Worm (Caenorhabditis elegans) whole organism, L3 larva: ENCODE data around the gene F35F11.2.

ENCODE experiments used
- ZK546.5 ChIP-seq: sonication (generic microtip); optimal IDR thresholded peaks from 2 replicates; lab custom pipeline; 2017; ENCODE audit warnings: missing biosample characterization, missing genetic modification characterization
- ama-1 ChIP-seq: fragments of 150-350 bp; optimal IDR thresholded peaks from 2 replicates; lab custom pipeline; 2018
- ceh-16 ChIP-seq: sonication (generic microtip); optimal IDR thresholded peaks from 2 replicates; lab custom pipeline; 2017; ENCODE audit warnings: missing biosample characterization, missing genetic modification characterization
- ceh-28 ChIP-seq: fragments of 150-350 bp; optimal IDR thresholded peaks from 2 replicates; lab custom pipeline; 2014; ENCODE audit warnings: missing biosample characterization, missing genetic modification reagents, missing genetic modification characterization
- ceh-9 ChIP-seq: sonication (generic microtip); optimal IDR thresholded peaks from 2 replicates; lab custom pipeline; 2018; ENCODE audit warnings: missing biosample characterization, missing genetic modification characterization
- egl-5 ChIP-seq: fragments of 150-350 bp; optimal IDR thresholded peaks from 2 replicates; lab custom pipeline; 2017; ENCODE audit warnings: missing biosample characterization, missing genetic modification reagents, missing genetic modification characterization, inconsistent platforms
- elt-1 ChIP-seq: fragments of 150-350 bp; optimal IDR thresholded peaks from 2 replicates; lab custom pipeline; 2014; ENCODE audit warnings: missing biosample characterization, missing genetic modification characterization
- elt-2 ChIP-seq: sonication (generic microtip); optimal IDR thresholded peaks from 2 replicates; lab custom pipeline; 2016; ENCODE audit warnings: missing genetic modification reagents, mild to moderate bottlenecking, missing genetic modification characterization, missing compliant biosample characterization
- elt-3 ChIP-seq, 3 experiments: fragments of 150-350 bp in 1 of 3; sonication (generic microtip) in 2 of 3; optimal IDR thresholded peaks; 2 replicates in 2 of 3; 4 replicates in 1 of 3; lab custom pipeline; 2014 to 2017; ENCODE audit warnings: missing biosample characterization in 3 of 3, missing genetic modification characterization in 3 of 3
- fkh-10 ChIP-seq: sonication (generic microtip); optimal IDR thresholded peaks from 2 replicates; lab custom pipeline; 2017; ENCODE audit warnings: missing biosample characterization, missing genetic modification reagents, missing genetic modification characterization
- fos-1 ChIP-seq: fragments of 150-350 bp; optimal IDR thresholded peaks from 2 replicates; lab custom pipeline; 2014; ENCODE audit warnings: missing biosample characterization, missing genetic modification characterization
- hmg-11 ChIP-seq: sonication (generic microtip); optimal IDR thresholded peaks from 2 replicates; lab custom pipeline; 2016; ENCODE audit warnings: missing genetic modification characterization, missing compliant biosample characterization
- lsy-12 ChIP-seq: sonication (generic microtip); optimal IDR thresholded peaks from 2 replicates; lab custom pipeline; 2016; ENCODE audit warnings: mild to moderate bottlenecking, missing genetic modification characterization, missing compliant biosample characterization
- mdl-1 ChIP-seq: fragments of 150-350 bp; optimal IDR thresholded peaks from 2 replicates; lab custom pipeline; 2014; ENCODE audit warnings: missing biosample characterization, missing genetic modification characterization
- mml-1 ChIP-seq: fragments of 150-350 bp; sonication (generic microtip); optimal IDR thresholded peaks from 3 replicates; lab custom pipeline; 2014; ENCODE audit warnings: missing biosample characterization, missing genetic modification characterization
- nfya-1 ChIP-seq: sonication (generic microtip); optimal IDR thresholded peaks from 2 replicates; lab custom pipeline; 2017; ENCODE audit warnings: missing genetic modification characterization, mild to moderate bottlenecking, missing compliant biosample characterization, antibody characterized with exemption, moderate library complexity; ENCODE audit not compliant: insufficient read depth
- nhr-11 ChIP-seq: fragments of 150-350 bp; optimal IDR thresholded peaks from 2 replicates; lab custom pipeline; 2014; ENCODE audit warnings: missing biosample characterization, missing genetic modification characterization
- nhr-12 ChIP-seq: fragments of 150-350 bp; optimal IDR thresholded peaks from 2 replicates; lab custom pipeline; 2014; ENCODE audit warnings: missing biosample characterization, missing genetic modification characterization
- nhr-25 ChIP-seq: sonication (generic microtip); optimal IDR thresholded peaks from 2 replicates; lab custom pipeline; 2017; ENCODE audit warnings: missing biosample characterization, missing genetic modification characterization
- nhr-28 ChIP-seq: fragments of 150-350 bp; optimal IDR thresholded peaks from 2 replicates; lab custom pipeline; 2014; ENCODE audit warnings: missing biosample characterization, missing genetic modification characterization
- nhr-67 ChIP-seq: fragments of 150-350 bp; optimal IDR thresholded peaks from 2 replicates; lab custom pipeline; 2014; ENCODE audit warnings: missing biosample characterization, missing genetic modification characterization
- nhr-76 ChIP-seq: fragments of 150-350 bp; sonication (generic microtip); optimal IDR thresholded peaks from 5 replicates; lab custom pipeline; 2014; ENCODE audit warnings: missing biosample characterization, missing genetic modification characterization
- nhr-77 ChIP-seq: fragments of 150-350 bp; optimal IDR thresholded peaks from 2 replicates; lab custom pipeline; 2014; ENCODE audit warnings: missing biosample characterization, missing genetic modification characterization
- pha-4 ChIP-seq: fragments of 150-350 bp; optimal IDR thresholded peaks from 2 replicates; lab custom pipeline; 2014; ENCODE audit warnings: missing biosample characterization, missing genetic modification reagents, missing genetic modification characterization
- pqm-1 ChIP-seq: fragments of 150-350 bp; optimal IDR thresholded peaks from 2 replicates; lab custom pipeline; 2017; ENCODE audit warnings: missing biosample characterization, missing genetic modification characterization, inconsistent platforms
- sea-2 ChIP-seq: fragments of 150-350 bp; sonication (generic microtip); optimal IDR thresholded peaks from 4 replicates; lab custom pipeline; 2014; ENCODE audit warnings: missing biosample characterization, missing genetic modification reagents, missing genetic modification characterization
- skn-1 ChIP-seq: fragments of 150-350 bp; optimal IDR thresholded peaks from 2 replicates; lab custom pipeline; 2014; ENCODE audit warnings: missing biosample characterization, missing genetic modification characterization
- snpc-4 ChIP-seq: fragments of 150-350 bp; optimal IDR thresholded peaks from 2 replicates; lab custom pipeline; 2014; ENCODE audit warnings: missing biosample characterization, missing genetic modification characterization
- tbx-2 ChIP-seq: sonication (generic microtip); optimal IDR thresholded peaks from 2 replicates; lab custom pipeline; 2016; ENCODE audit warnings: mild to moderate bottlenecking, missing genetic modification characterization, missing compliant biosample characterization
- unc-39 ChIP-seq: sonication (generic microtip); optimal IDR thresholded peaks from 4 replicates; lab custom pipeline; 2017; ENCODE audit warnings: missing biosample characterization, missing genetic modification characterization
- unc-62 ChIP-seq: fragments of 150-350 bp; sonication (generic microtip); optimal IDR thresholded peaks from 4 replicates; lab custom pipeline; 2014; ENCODE audit warnings: missing biosample characterization, missing genetic modification reagents, missing genetic modification characterization
- ztf-11 ChIP-seq: fragments of 150-350 bp; optimal IDR thresholded peaks from 2 replicates; lab custom pipeline; 2014; ENCODE audit warnings: missing biosample characterization, missing genetic modification characterization
- ztf-4 ChIP-seq: fragments of 150-350 bp; optimal IDR thresholded peaks from 2 replicates; lab custom pipeline; 2014; ENCODE audit warnings: missing biosample characterization, missing genetic modification characterization

F35F11.2 gene

DNA sequence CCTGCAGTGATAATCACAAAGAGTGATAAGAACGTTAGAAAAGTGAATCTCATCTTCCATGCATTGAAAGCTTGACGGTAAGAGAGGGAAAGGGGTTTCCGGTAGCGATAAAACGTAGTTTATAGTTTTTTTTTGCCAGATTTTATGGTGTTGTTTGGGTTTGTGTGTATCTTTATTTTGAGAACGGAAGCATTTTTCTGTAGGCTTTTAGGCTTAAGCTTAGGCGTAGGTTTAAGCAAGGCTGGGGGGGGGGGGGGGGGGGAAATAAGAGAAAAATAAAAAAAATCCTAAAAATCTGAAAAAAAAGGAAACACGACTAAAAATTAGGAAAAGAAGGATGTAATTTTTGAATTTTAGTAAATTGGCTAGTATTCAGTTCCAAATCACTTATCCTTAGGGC, 38.8 kb downstream of the F35F11.2 start, which contains the start of gene C35B1.8:
Gene C35B1.8 (minus strand): TSS at position 101 of the 400 bp plus-strand sequence.
- TF ChIP-seq nhr-11 (tag; lab: Kevin White, UChicago): no peak
- no peak for TF ChIP-seq fos-1 (tag; lab: Kevin White, UChicago)
- TF ChIP-seq fkh-10 (GFP tag; lab: Kevin White, UChicago): no peak
- TF ChIP-seq skn-1 (tag; lab: Kevin White, UChicago): no peak
- no peak for TF ChIP-seq ceh-16 (tag; lab: Kevin White, UChicago)
- no peak for TF ChIP-seq unc-39 (tag; lab: Kevin White, UChicago)
- TF ChIP-seq nhr-12 (tag; lab: Kevin White, UChicago): no peak
- TF ChIP-seq mml-1 (tag; lab: Kevin White, UChicago): no peak
- no peak for TF ChIP-seq nfya-1 (tag; lab: Kevin White, UChicago)
- TF ChIP-seq nhr-25 (tag; lab: Kevin White, UChicago): no peak
- TF ChIP-seq lsy-12: no peak
- TF ChIP-seq, all 47 proteins: peak for 0

DNA sequence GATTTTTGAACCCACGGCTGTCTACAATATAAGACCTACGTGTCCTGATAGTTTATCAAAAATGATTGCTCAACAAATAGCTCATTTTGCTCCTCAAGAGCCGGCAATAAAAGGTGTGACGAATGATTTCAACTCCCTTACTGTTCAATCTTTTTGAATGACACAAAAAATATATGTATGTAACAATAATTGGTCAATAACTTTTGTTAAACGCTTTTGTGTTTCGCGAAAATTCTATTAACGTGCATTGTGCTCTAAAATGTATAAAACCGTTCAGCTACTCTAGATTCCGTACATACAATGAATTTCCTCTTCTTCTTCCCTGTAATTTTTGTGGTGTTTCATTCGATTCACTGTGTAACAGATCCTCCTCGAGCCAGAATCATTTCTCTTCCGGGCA, 39.4 kb downstream of the F35F11.2 start, which contains the start of gene C35B1.4:
Gene C35B1.4 (plus strand): TSS at position 301 of the 400 bp plus-strand sequence.
- TF ChIP-seq ZK546.5: no peak
- TF ChIP-seq elt-3 (tag; optimal IDR thresholded peaks at IDR 0.05; lab: Kevin White, UChicago): no peak
- TF ChIP-seq mdl-1 (tag; lab: Kevin White, UChicago): no peak
- TF ChIP-seq fkh-10 (GFP tag; lab: Kevin White, UChicago): no peak
- TF ChIP-seq ceh-28 (tag; lab: Kevin White, UChicago): no peak
- TF ChIP-seq ama-1 (lab: Kevin White, UChicago): no peak
- no peak for TF ChIP-seq pha-4 (tag; lab: Kevin White, UChicago)
- TF ChIP-seq nhr-67 (tag; lab: Kevin White, UChicago): no peak
- no peak for TF ChIP-seq nhr-77 (tag; lab: Kevin White, UChicago)
- TF ChIP-seq snpc-4 (tag; lab: Kevin White, UChicago): no peak
- TF ChIP-seq nhr-11 (tag; lab: Kevin White, UChicago): no peak
- TF ChIP-seq nhr-28 (tag; lab: Kevin White, UChicago): no peak
- no peak for TF ChIP-seq lsy-12
- TF ChIP-seq pqm-1 (tag; lab: Kevin White, UChicago): no peak
- no peak for TF ChIP-seq ztf-11 (tag; lab: Kevin White, UChicago)
- TF ChIP-seq elt-1 (tag; lab: Kevin White, UChicago): no peak
- no peak for TF ChIP-seq ztf-4 (tag; lab: Kevin White, UChicago)

ce11 chrIV:4080846-4081245, 40.8 kb downstream of the F35F11.2 start, which contains the start of the genes C35B1.9 and C35B1.3:
C35B1.9 (minus strand) TSS chrIV:4080946.
C35B1.3 (plus strand) TSS chrIV:4081151.
- TF ChIP-seq nhr-28 (tag; lab: Kevin White, UChicago): no peak

DNA sequence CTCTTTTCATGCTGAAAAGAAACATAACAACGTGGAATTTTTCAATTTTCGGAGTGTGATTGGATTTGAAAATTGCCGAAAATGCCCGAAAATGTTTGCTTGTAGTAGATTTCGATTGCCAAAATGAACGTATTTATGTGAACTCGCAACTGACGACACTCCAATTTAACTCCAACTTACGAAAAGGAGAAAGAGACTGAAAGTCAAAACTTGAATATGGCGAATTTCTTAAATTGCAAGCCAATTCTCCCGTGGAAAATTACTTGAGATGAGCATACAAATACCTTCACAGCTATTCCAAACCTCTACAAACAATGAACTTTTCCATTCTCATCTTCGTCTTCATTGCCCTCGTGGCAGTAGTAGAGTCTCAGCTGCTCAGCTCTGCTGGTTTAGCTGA, 42.5 kb downstream of the F35F11.2 start:
- TF ChIP-seq nhr-28 (tag; lab: Kevin White, UChicago): no peak
- no peak for TF ChIP-seq egl-5 (tag; lab: Kevin White, UChicago)
- TF ChIP-seq ceh-16 (tag; lab: Kevin White, UChicago): no peak
- no peak for TF ChIP-seq unc-39 (tag; lab: Kevin White, UChicago)
- TF ChIP-seq elt-2: no peak
- TF ChIP-seq fos-1 (tag; lab: Kevin White, UChicago): no peak
- no peak for TF ChIP-seq ceh-9 (tag; lab: Kevin White, UChicago)
- no peak for TF ChIP-seq nhr-67 (tag; lab: Kevin White, UChicago)
- TF ChIP-seq ama-1 (lab: Kevin White, UChicago): no peak
- TF ChIP-seq ztf-4 (tag; lab: Kevin White, UChicago): no peak
- no peak for TF ChIP-seq unc-62 (GFP tag; lab: Kevin White, UChicago)
- no peak for TF ChIP-seq pqm-1 (tag; lab: Kevin White, UChicago)
- no peak for TF ChIP-seq ztf-11 (tag; lab: Kevin White, UChicago)
- TF ChIP-seq sea-2 (GFP tag; lab: Kevin White, UChicago): no peak
- TF ChIP-seq ceh-28 (tag; lab: Kevin White, UChicago): no peak
- TF ChIP-seq lsy-12: no peak
- TF ChIP-seq mml-1 (tag; lab: Kevin White, UChicago): no peak
- no peak for TF ChIP-seq skn-1 (tag; lab: Kevin White, UChicago)
- no peak for TF ChIP-seq elt-3 (tag; optimal IDR thresholded peaks at IDR 0.05; lab: Kevin White, UChicago)

- TF ChIP-seq tbx-2 (no peak), nhr-76 (tag; lab: Kevin White, UChicago) (no peak), hmg-11 (tag; lab: Kevin White, UChicago) (no peak), ama-1 (lab: Kevin White, UChicago) (peak; percentile 52), ztf-11 (tag; lab: Kevin White, UChicago) (no peak), unc-39 (tag; lab: Kevin White, UChicago) (no peak)
- TF ChIP-seq, all 47 proteins: peak for 1
Measured at ce11 chrIV:4083094-4083493, 43.0 kb downstream of the F35F11.2 start.
